Fruit fly (Drosophila melanogaster): ENCODE measurements around the gene IFT52.

IFT52 gene

DNA sequence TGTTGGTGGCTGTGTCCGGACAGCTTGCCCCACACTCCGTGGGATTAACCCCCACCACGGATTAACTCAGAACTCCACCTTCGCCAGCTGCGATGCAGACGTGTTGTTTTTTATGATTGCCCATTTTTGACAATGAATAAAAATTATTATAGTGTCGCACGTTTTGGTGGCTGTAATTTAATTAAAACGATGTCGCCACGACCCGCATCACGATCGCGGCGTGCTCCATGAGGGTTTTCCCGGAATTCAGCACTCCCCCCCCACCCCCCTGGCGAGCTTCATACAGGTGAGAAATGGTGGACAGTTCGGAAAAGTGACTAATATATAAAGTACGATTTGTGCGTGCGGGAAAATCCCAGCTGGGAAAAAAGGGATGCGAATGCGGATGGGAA is 3.5 kb downstream of the IFT52 start:
- TF ChIP-seq net (GFP tag; optimal IDR thresholded peaks at IDR 0.05) (no peak), fd59A (GFP tag; optimal IDR thresholded peaks at IDR 0.05) (no peak), Ets21C (GFP tag; optimal IDR thresholded peaks at IDR 0.05) (no peak), CG8632 (GFP tag; optimal IDR thresholded peaks at IDR 0.05) (no peak), Gug (GFP tag; IDR thresholded peaks at IDR 0.05) (no peak), CG8119 (GFP tag; IDR thresholded peaks at IDR 0.05) (no peak), pdm3 (GFP tag; optimal IDR thresholded peaks at IDR 0.05) (no peak), CG3919 (GFP tag; optimal IDR thresholded peaks at IDR 0.05) (no peak), CG11902 (GFP tag; optimal IDR thresholded peaks at IDR 0.05) (no peak), eg (GFP tag; IDR thresholded peaks at IDR 0.05) (no peak), Sox15 (GFP tag; optimal IDR thresholded peaks at IDR 0.05) (no peak), CG6163 (GFP tag; IDR thresholded peaks at IDR 0.05) (no peak), CG9139 (GFP tag; optimal IDR thresholded peaks at IDR 0.05) (no peak), Lpt (GFP tag; optimal IDR thresholded peaks at IDR 0.05) (no peak), Hr4 (GFP tag; optimal IDR thresholded peaks at IDR 0.05) (no peak), CG34406 (GFP tag; optimal IDR thresholded peaks at IDR 0.05) (no peak), Eip75B (GFP tag; optimal IDR thresholded peaks at IDR 0.05) (no peak), CG11294 (GFP tag; IDR thresholded peaks at IDR 0.05) (no peak)

- TF ChIP-seq pdm3 (GFP tag; optimal IDR thresholded peaks at IDR 0.05) = peak; percentile 20
- peak in 1 of 2 experiments; percentile 55 for TF ChIP-seq ss (GFP tag; optimal IDR thresholded peaks at IDR 0.05)
- TF ChIP-seq Blimp-1 (GFP tag; optimal IDR thresholded peaks at IDR 0.05) = no peak
- TF ChIP-seq Eip78C (GFP tag) = peak; percentile 48
- TF ChIP-seq CG10669 (GFP tag; optimal IDR thresholded peaks at IDR 0.05) = peak; percentile 4
- TF ChIP-seq spab (GFP tag; optimal IDR thresholded peaks at IDR 0.05) = no peak
- peak; percentile 94 for TF ChIP-seq svp (GFP tag)
- peak; percentile 5 for TF ChIP-seq dsx (GFP tag; optimal IDR thresholded peaks at IDR 0.05; ENCODE audit: poor library complexity, severe bottlenecking)
- peak; percentile 17 for TF ChIP-seq esn (GFP tag; optimal IDR thresholded peaks at IDR 0.05)
- peak; percentile 23 for TF ChIP-seq CG6808 (GFP tag; optimal IDR thresholded peaks at IDR 0.05)
- peak; percentile 10 for TF ChIP-seq Eip75B (GFP tag; optimal IDR thresholded peaks at IDR 0.05)
- TF ChIP-seq Sox14 (GFP tag; optimal IDR thresholded peaks at IDR 0.05) = peak; percentile 46
- no peak for TF ChIP-seq achi (GFP tag; optimal IDR thresholded peaks at IDR 0.05)
- peak; percentile 26 for TF ChIP-seq Met (GFP tag; optimal IDR thresholded peaks at IDR 0.05)
Observed at dm6 chr2L:6553041-6553796, 4.1 kb downstream of the IFT52 start.

DNA sequence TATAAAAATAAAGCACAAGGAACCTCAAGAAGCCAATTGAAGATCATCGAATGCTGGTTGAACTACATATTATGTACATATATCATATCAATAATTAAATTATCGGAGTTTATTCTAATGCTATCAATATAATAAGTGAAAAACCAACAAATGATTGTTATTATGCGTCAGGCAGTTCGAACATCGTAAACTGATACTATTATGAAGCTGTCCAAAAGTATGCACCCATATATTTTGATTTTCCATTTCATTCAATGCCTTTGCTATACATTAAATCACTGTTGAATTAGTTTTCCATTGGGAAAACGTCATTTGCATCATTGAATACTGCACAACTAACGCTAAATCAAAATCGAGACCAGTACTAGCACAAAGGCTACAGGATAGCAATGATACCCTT is 5.0 kb downstream of the IFT52 start:
- TF ChIP-seq pdm3 (GFP tag; optimal IDR thresholded peaks at IDR 0.05) (no peak), Eip78C (GFP tag) (peak; percentile 24), CG6276 (GFP tag; optimal IDR thresholded peaks at IDR 0.05) (no peak), svp (GFP tag) (peak; percentile 68)

DNA sequence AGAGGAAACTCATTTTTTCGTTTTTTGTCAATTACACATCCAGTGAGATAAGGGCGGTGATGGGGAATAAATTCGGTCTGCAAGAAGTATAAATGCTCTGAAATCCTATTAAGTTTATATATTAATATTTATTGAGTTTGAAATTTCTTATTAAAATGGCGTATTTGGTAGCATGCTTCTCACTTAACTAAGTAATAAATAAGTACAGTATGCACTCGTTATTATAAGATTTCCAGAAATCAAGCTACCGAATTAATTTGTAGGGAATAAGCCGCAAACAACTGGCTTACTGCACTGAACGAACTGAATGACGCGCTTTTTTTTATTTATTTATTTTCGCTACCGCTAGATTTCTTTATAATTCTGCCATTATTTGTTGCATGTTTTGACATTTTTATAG is 5.8 kb downstream of the IFT52 start:
- TF ChIP-seq Lpt (GFP tag; optimal IDR thresholded peaks at IDR 0.05) = no peak
- no peak for TF ChIP-seq CG15336 (GFP tag; IDR thresholded peaks at IDR 0.05)
- peak; percentile 78 for TF ChIP-seq Eip78C (GFP tag)
- TF ChIP-seq Hr39 (GFP tag; optimal IDR thresholded peaks at IDR 0.05) = peak; percentile 44
- no peak for TF ChIP-seq CG7368 (GFP tag; optimal IDR thresholded peaks at IDR 0.05)
- TF ChIP-seq Sox102F (GFP tag; optimal IDR thresholded peaks at IDR 0.05) = peak; percentile 37
- no peak for TF ChIP-seq Hr4 (GFP tag; optimal IDR thresholded peaks at IDR 0.05)
- no peak for TF ChIP-seq Hr38 (GFP tag; optimal IDR thresholded peaks at IDR 0.05)
- TF ChIP-seq CG1621 (tag; optimal IDR thresholded peaks at IDR 0.05) = no peak
- TF ChIP-seq achi (GFP tag; optimal IDR thresholded peaks at IDR 0.05) = peak; percentile 23
- no peak for TF ChIP-seq CG10669 (GFP tag; optimal IDR thresholded peaks at IDR 0.05)
- peak; percentile 37 for TF ChIP-seq esn (GFP tag; optimal IDR thresholded peaks at IDR 0.05)
- TF ChIP-seq Sox14 (GFP tag; optimal IDR thresholded peaks at IDR 0.05) = no peak
- no peak for TF ChIP-seq CG8319 (GFP tag; optimal IDR thresholded peaks at IDR 0.05)
- no peak for TF ChIP-seq CG11902 (GFP tag; optimal IDR thresholded peaks at IDR 0.05)
- TF ChIP-seq Eip75B (GFP tag; optimal IDR thresholded peaks at IDR 0.05) = no peak
- TF ChIP-seq lz (GFP tag; optimal IDR thresholded peaks at IDR 0.05) = no peak
- no peak for TF ChIP-seq CG9139 (GFP tag; optimal IDR thresholded peaks at IDR 0.05)
- no peak for TF ChIP-seq CG10631 (GFP tag; optimal IDR thresholded peaks at IDR 0.05)
- peak; percentile 32 for TF ChIP-seq acj6 (GFP tag; optimal IDR thresholded peaks at IDR 0.05)
- no peak for TF ChIP-seq CG11294 (GFP tag; IDR thresholded peaks at IDR 0.05)
- no peak for TF ChIP-seq Gug (GFP tag; IDR thresholded peaks at IDR 0.05)
- TF ChIP-seq CG8632 (GFP tag; optimal IDR thresholded peaks at IDR 0.05) = peak; percentile 19
- no peak for TF ChIP-seq CG8119 (GFP tag; IDR thresholded peaks at IDR 0.05)
- TF ChIP-seq fd59A (GFP tag; optimal IDR thresholded peaks at IDR 0.05) = no peak
- no peak for TF ChIP-seq fd85E (GFP tag; optimal IDR thresholded peaks at IDR 0.05)
- no peak for TF ChIP-seq Met (GFP tag; optimal IDR thresholded peaks at IDR 0.05)
- TF ChIP-seq topi (GFP tag; optimal IDR thresholded peaks at IDR 0.05) = peak; percentile 57
- no peak for TF ChIP-seq Sox15 (GFP tag; optimal IDR thresholded peaks at IDR 0.05)
- TF ChIP-seq dsx (GFP tag; optimal IDR thresholded peaks at IDR 0.05; ENCODE audit: poor library complexity, severe bottlenecking) = no peak
- peak; percentile 27 for TF ChIP-seq Blimp-1 (GFP tag; optimal IDR thresholded peaks at IDR 0.05)

Data from whole organism, prepupa.